Fruit fly (Drosophila melanogaster) whole organism, embryonic: ENCODE data around the gene CG12608.

ENCODE experiments used
- Bgb ChIP-seq: fragments of 200-800 bp; sonication (Bioruptor generic); IDR thresholded peaks from 2 replicates; pipeline ENCODE4 v1.3.6; 2022; ENCODE audit warnings: missing biosample characterization, missing genetic modification characterization; ENCODE audit not compliant: partially characterized antibody
- CG10565 ChIP-seq: fragments of 200-800 bp; sonication (Bioruptor generic); optimal IDR thresholded peaks from 3 replicates; lab custom pipeline; 2016; ENCODE audit warnings: missing biosample characterization, mild to moderate bottlenecking, missing genetic modification characterization
- CG15696 ChIP-seq: fragments of 200-800 bp; sonication (Bioruptor generic); optimal IDR thresholded peaks from 2 replicates; lab custom pipeline; 2019; ENCODE audit warnings: missing biosample characterization, mild to moderate bottlenecking, missing genetic modification characterization, moderate library complexity
- CG1602 ChIP-seq: fragments of 200-800 bp; sonication (Bioruptor generic); optimal IDR thresholded peaks from 3 replicates; lab custom pipeline; 2016; ENCODE audit warnings: missing biosample characterization, missing genetic modification characterization
- CG17361 ChIP-seq: fragments of 200-800 bp; sonication (Bioruptor generic); IDR thresholded peaks from 3 replicates; pipeline ENCODE4 v1.3.6; 2022; ENCODE audit warnings: missing biosample characterization, missing genetic modification characterization
- CG1792 ChIP-seq: fragments of 200-800 bp; sonication (Bioruptor generic); optimal IDR thresholded peaks from 2 replicates; lab custom pipeline; 2016; ENCODE audit warnings: missing biosample characterization, missing genetic modification characterization
- CG18619 ChIP-seq: fragments of 200-800 bp; sonication (Bioruptor generic); optimal IDR thresholded peaks from 3 replicates; lab custom pipeline; 2017; ENCODE audit warnings: missing biosample characterization, mild to moderate bottlenecking, missing genetic modification characterization
- CG2678 ChIP-seq: fragments of 200-800 bp; sonication (Bioruptor generic); optimal IDR thresholded peaks from 3 replicates; lab custom pipeline; 2019; ENCODE audit warnings: missing biosample characterization, mild to moderate bottlenecking, missing genetic modification characterization, moderate library complexity
- CG2875 ChIP-seq: fragments of 200-800 bp; sonication (Bioruptor generic); optimal IDR thresholded peaks from 2 replicates; lab custom pipeline; 2017; ENCODE audit warnings: missing biosample characterization, mild to moderate bottlenecking, missing genetic modification characterization, missing genetic modification reagents
- CG32772 ChIP-seq: fragments of 200-800 bp; sonication (Bioruptor generic); IDR thresholded peaks from 2 replicates; pipeline ENCODE4 v1.3.6; 2022; ENCODE audit warnings: missing biosample characterization, missing genetic modification characterization
- CG34376 ChIP-seq: fragments of 200-800 bp; sonication (Bioruptor generic); optimal IDR thresholded peaks from 2 replicates; lab custom pipeline; 2018; ENCODE audit warnings: missing biosample characterization, mild to moderate bottlenecking, missing genetic modification characterization
- CG4328 ChIP-seq: fragments of 200-800 bp; sonication (Bioruptor generic); optimal IDR thresholded peaks from 3 replicates; lab custom pipeline; 2017; ENCODE audit warnings: missing biosample characterization, missing genetic modification reagents, missing genetic modification characterization
- CG4617 ChIP-seq: fragments of 200-800 bp; sonication (Bioruptor generic); optimal IDR thresholded peaks from 3 replicates; lab custom pipeline; 2016; ENCODE audit warnings: missing biosample characterization, missing genetic modification characterization, borderline replicate concordance
- CG6272 ChIP-seq: fragments of 200-800 bp; sonication (Bioruptor generic); IDR thresholded peaks from 2 replicates; pipeline ENCODE4 v1.3.6; 2022; ENCODE audit warnings: missing biosample characterization, missing genetic modification characterization
- CG6791 ChIP-seq: fragments of 200-800 bp; sonication (Bioruptor generic); IDR thresholded peaks from 3 replicates; pipeline ENCODE4 v1.3.6; 2022; ENCODE audit warnings: missing biosample characterization, missing genetic modification characterization; ENCODE audit not compliant: partially characterized antibody
- CG7963 ChIP-seq: fragments of 200-800 bp; sonication (Bioruptor generic); IDR thresholded peaks from 3 replicates; pipeline ENCODE4 v1.3.6; 2022; ENCODE audit warnings: missing biosample characterization, missing genetic modification characterization; ENCODE audit not compliant: partially characterized antibody
- CG9932 ChIP-seq: fragments of 200-800 bp; sonication (Bioruptor generic); IDR thresholded peaks from 2 replicates; pipeline ENCODE4 v1.3.6; 2022; ENCODE audit warnings: missing biosample characterization, missing genetic modification characterization
- Camta ChIP-seq: fragments of 200-800 bp; sonication (Bioruptor generic); optimal IDR thresholded peaks from 2 replicates; lab custom pipeline; 2016; ENCODE audit warnings: missing biosample characterization, missing genetic modification characterization
- D19A ChIP-seq: fragments of 200-800 bp; optimal IDR thresholded peaks from 3 replicates; lab custom pipeline; 2019; ENCODE audit warnings: missing biosample characterization, mild to moderate bottlenecking, missing genetic modification characterization, moderate library complexity
- Dad ChIP-seq: fragments of 200-800 bp; sonication (Bioruptor generic); optimal IDR thresholded peaks from 3 replicates; lab custom pipeline; 2016; ENCODE audit warnings: missing biosample characterization, missing genetic modification characterization
- Dbx ChIP-seq: fragments of 200-800 bp; sonication (Bioruptor generic); IDR thresholded peaks from 3 replicates; pipeline ENCODE4 v1.3.6; 2022; ENCODE audit warnings: missing biosample characterization, missing genetic modification characterization
- Doc3 ChIP-seq: fragments of 200-800 bp; sonication (Bioruptor generic); IDR thresholded peaks from 3 replicates; pipeline ENCODE4 v1.3.6; 2022; ENCODE audit warnings: missing biosample characterization, missing genetic modification characterization; ENCODE audit not compliant: partially characterized antibody
- H2.0 ChIP-seq: fragments of 200-800 bp; sonication (Bioruptor generic); IDR thresholded peaks from 2 replicates; pipeline ENCODE4 v1.3.6; 2022; ENCODE audit warnings: missing biosample characterization, missing genetic modification characterization
- Jarid2 ChIP-seq: fragments of 200-800 bp; sonication (Bioruptor generic); optimal IDR thresholded peaks from 3 replicates; lab custom pipeline; 2017; ENCODE audit warnings: mild to moderate bottlenecking, missing biosample characterization, missing genetic modification reagents, missing genetic modification characterization
- PHDP ChIP-seq: fragments of 200-800 bp; sonication (Bioruptor generic); optimal IDR thresholded peaks from 3 replicates; lab custom pipeline; 2018; ENCODE audit warnings: missing biosample characterization, mild to moderate bottlenecking, missing genetic modification characterization, moderate library complexity
- Usf ChIP-seq: fragments of 200-800 bp; sonication (Bioruptor generic); optimal IDR thresholded peaks from 2 replicates; lab custom pipeline; 2017; ENCODE audit warnings: missing genotype, missing biosample characterization, missing genetic modification characterization
- aop ChIP-seq: fragments of 200-800 bp; sonication (Bioruptor generic); IDR thresholded peaks from 2 replicates; pipeline ENCODE4 v1.3.6; 2022; ENCODE audit warnings: missing biosample characterization, missing genetic modification characterization
- ap ChIP-seq: fragments of 200-800 bp; sonication (Bioruptor generic); IDR thresholded peaks from 2 replicates; pipeline ENCODE4 v1.3.6; 2022; ENCODE audit warnings: missing biosample characterization, missing genetic modification characterization
- ase ChIP-seq: fragments of 200-800 bp; sonication (Bioruptor generic); IDR thresholded peaks from 3 replicates; pipeline ENCODE4 v1.3.6; 2022; ENCODE audit warnings: missing biosample characterization, missing genetic modification characterization
- bcd ChIP-seq: fragments of 200-800 bp; sonication (Bioruptor generic); optimal IDR thresholded peaks from 2 replicates; lab custom pipeline; 2017; ENCODE audit warnings: missing biosample characterization, mild to moderate bottlenecking, missing genetic modification characterization
- chinmo ChIP-seq: fragments of 200-800 bp; sonication (Bioruptor generic); IDR thresholded peaks from 4 replicates; pipeline ENCODE4 v1.3.6; 2022; ENCODE audit warnings: missing biosample characterization, missing genetic modification characterization; ENCODE audit not compliant: partially characterized antibody
- corto ChIP-seq: fragments of 200-800 bp; sonication (Bioruptor generic); optimal IDR thresholded peaks from 2 replicates; lab custom pipeline; 2016; ENCODE audit warnings: missing biosample characterization, mild to moderate bottlenecking, missing genetic modification characterization, moderate library complexity
- cwo ChIP-seq: fragments of 200-800 bp; sonication (Bioruptor generic); optimal IDR thresholded peaks from 3 replicates; lab custom pipeline; 2017; ENCODE audit warnings: missing biosample characterization, missing genetic modification characterization, mild to moderate bottlenecking, moderate library complexity, missing genetic modification reagents
- dm ChIP-seq: fragments of 200-800 bp; sonication (Bioruptor generic); optimal IDR thresholded peaks from 3 replicates; lab custom pipeline; 2016; ENCODE audit warnings: missing biosample characterization, missing genetic modification characterization
- eyg ChIP-seq: fragments of 200-800 bp; sonication (Bioruptor generic); optimal IDR thresholded peaks from 3 replicates; lab custom pipeline; 2016; ENCODE audit warnings: missing biosample characterization, missing genetic modification characterization
- fd96Cb ChIP-seq: fragments of 200-800 bp; sonication (Bioruptor generic); optimal IDR thresholded peaks from 2 replicates; lab custom pipeline; 2018; ENCODE audit warnings: missing biosample characterization, mild to moderate bottlenecking, missing genetic modification characterization, moderate library complexity
- gce ChIP-seq: fragments of 200-800 bp; sonication (Bioruptor generic); IDR thresholded peaks from 3 replicates; pipeline ENCODE4 v1.3.6; 2022; ENCODE audit warnings: missing biosample characterization, missing genetic modification characterization
- kay ChIP-seq: fragments of 200-800 bp; sonication (Bioruptor generic); optimal IDR thresholded peaks from 2 replicates; lab custom pipeline; 2016; ENCODE audit warnings: missing biosample characterization, missing genetic modification characterization
- pita ChIP-seq: fragments of 200-800 bp; sonication (Bioruptor generic); optimal IDR thresholded peaks from 2 replicates; lab custom pipeline; 2017; ENCODE audit warnings: missing biosample characterization, mild to moderate bottlenecking, missing genetic modification characterization
- row ChIP-seq: fragments of 200-800 bp; sonication (Bioruptor generic); IDR thresholded peaks from 3 replicates; pipeline ENCODE4 v1.3.6; 2022; ENCODE audit warnings: missing biosample characterization, missing genetic modification characterization
- scrt ChIP-seq: fragments of 200-800 bp; sonication (Bioruptor generic); optimal IDR thresholded peaks from 2 replicates; lab custom pipeline; 2018; ENCODE audit warnings: missing biosample characterization, mild to moderate bottlenecking, missing genetic modification characterization, moderate library complexity
- sens-2 ChIP-seq: fragments of 200-800 bp; sonication (Bioruptor generic); IDR thresholded peaks from 2 replicates; pipeline ENCODE4 v1.3.6; 2022; ENCODE audit warnings: missing biosample characterization, missing genetic modification characterization
- sima ChIP-seq: fragments of 200-800 bp; sonication (Bioruptor generic); optimal IDR thresholded peaks from 2 replicates; lab custom pipeline; 2016; ENCODE audit warnings: missing biosample characterization, missing genetic modification characterization
- sna ChIP-seq: fragments of 200-800 bp; sonication (Bioruptor generic); IDR thresholded peaks from 2 replicates; pipeline ENCODE4 v1.3.6; 2022; ENCODE audit warnings: missing biosample characterization, missing genetic modification characterization; ENCODE audit not compliant: partially characterized antibody
- tgo ChIP-seq: fragments of 200-800 bp; sonication (Bioruptor generic); IDR thresholded peaks from 3 replicates; pipeline ENCODE4 v1.3.6; 2022; ENCODE audit warnings: missing biosample characterization, missing genetic modification characterization
- ttk ChIP-seq: fragments of 200-800 bp; sonication (Bioruptor generic); IDR thresholded peaks from 2 replicates; pipeline ENCODE4 v2.1.2; 2022; ENCODE audit warnings: missing biosample characterization, missing genetic modification characterization
- wek ChIP-seq: fragments of 200-800 bp; sonication (Bioruptor generic); optimal IDR thresholded peaks from 3 replicates; lab custom pipeline; 2018; ENCODE audit warnings: missing biosample characterization, mild to moderate bottlenecking, missing genetic modification characterization, moderate library complexity
- zen ChIP-seq: fragments of 200-800 bp; sonication (Bioruptor generic); optimal IDR thresholded peaks from 3 replicates; lab custom pipeline; 2018; ENCODE audit warnings: missing biosample characterization, mild to moderate bottlenecking, missing genetic modification characterization, moderate library complexity

Gene CG12608

DNA sequence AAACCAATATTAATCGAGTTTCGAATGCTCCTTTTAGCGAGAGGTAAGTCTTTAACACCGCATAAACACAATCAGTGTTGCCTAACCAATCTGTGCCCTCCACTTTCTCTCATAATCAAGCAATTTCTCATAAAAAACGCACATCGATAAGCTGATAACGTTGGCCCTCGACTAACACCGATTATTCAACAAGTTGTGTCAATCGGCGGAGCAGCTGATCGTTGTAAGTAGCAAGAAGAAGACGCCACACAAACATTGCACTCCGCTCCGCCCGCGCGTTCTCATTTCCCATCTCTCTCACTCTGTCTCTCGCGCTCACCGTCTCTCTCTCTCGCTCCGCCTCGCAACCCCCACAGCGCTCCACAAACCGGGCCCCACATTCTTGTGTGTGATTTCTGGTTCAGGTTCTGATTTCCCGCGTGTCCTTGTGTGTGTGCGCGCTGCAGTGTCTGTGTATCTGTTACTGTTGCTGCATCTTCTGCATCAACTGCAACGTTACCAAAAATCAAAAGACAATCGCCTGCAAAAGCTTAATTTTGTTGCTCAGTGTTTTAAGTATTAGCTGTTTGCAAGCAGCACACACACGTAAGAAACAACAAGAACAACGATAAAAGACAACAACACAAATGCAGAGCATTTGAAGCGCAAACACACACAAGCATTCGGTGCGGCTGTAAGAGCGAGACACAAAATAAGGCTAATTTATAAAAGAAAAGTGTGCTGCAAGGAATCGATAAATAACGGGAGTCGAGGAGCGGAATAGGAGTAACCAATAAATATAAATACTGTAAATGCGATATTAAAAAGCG lies 11.2 kb downstream of the CG12608 start, which contains the start of the genes CG9114 and HDAC6 (continued):
- TF ChIP-seq H2.0 (no peak), D19A (no peak), row (GFP tag; lab: Robert Waterston, UW) (peak; percentile 15; the same call in 1 of the 3 replicates), ttk (GFP tag; lab: Robert Waterston, UW) (peak; percentile 39; the same call in 1 of the 2 replicates), ap (GFP tag; lab: Robert Waterston, UW) (no peak), scrt (peak; percentile 87), tgo (GFP tag; lab: Robert Waterston, UW) (no peak), corto (GFP tag; lab: Kevin White, UChicago) (no peak), CG17361 (GFP tag; lab: Robert Waterston, UW) (0 out of 3 replicates have a peak, but pooled peaks have one; percentile 13), CG10565 (no peak), chinmo (peak; percentile 97), PHDP (tag; lab: Kevin White, UChicago) (no peak), CG6272 (GFP tag; lab: Robert Waterston, UW) (no peak), sna (peak; percentile 93), eyg (GFP tag; lab: Kevin White, UChicago) (no peak), cwo (GFP tag; lab: Kevin White, UChicago) (no peak), Camta (GFP tag; lab: Kevin White, UChicago) (no peak), CG7963 (GFP tag; lab: Robert Waterston, UW) (peak; percentile 77; the same call in 2 of the 3 replicates), Dad (GFP tag; lab: Kevin White, UChicago) (peak; percentile 3), zen (no peak), Jarid2 (GFP tag; lab: Kevin White, UChicago) (no peak), pita (GFP tag; lab: Kevin White, UChicago) (no peak), CG4617 (GFP tag; lab: Kevin White, UChicago) (no peak), ase (GFP tag; lab: Robert Waterston, UW) (0 out of 3 replicates have a peak, but pooled peaks have one; percentile 6), CG1602 (GFP tag; lab: Kevin White, UChicago) (no peak), sima (GFP tag; lab: Kevin White, UChicago) (no peak), wek (GFP tag; lab: Kevin White, UChicago) (no peak), Usf (GFP tag; lab: Kevin White, UChicago) (no peak), kay (GFP tag; lab: Kevin White, UChicago) (no peak), CG15696 (tag; lab: Kevin White, UChicago) (no peak), CG18619 (GFP tag; lab: Kevin White, UChicago) (no peak), CG32772 (GFP tag; lab: Robert Waterston, UW) (no peak), CG4328 (GFP tag; lab: Kevin White, UChicago) (no peak), dm (GFP tag; lab: Kevin White, UChicago) (peak; percentile 32), CG6791 (GFP tag; lab: Robert Waterston, UW) (peak; percentile 78), aop (no peak), CG2678 (no peak), Doc3 (GFP tag; lab: Robert Waterston, UW) (peak; percentile 89), Dbx (GFP tag; lab: Robert Waterston, UW) (peak; percentile 48; the same call in 1 of the 3 replicates), CG2875 (GFP tag; lab: Kevin White, UChicago) (no peak), CG34376 (GFP tag; lab: Kevin White, UChicago) (peak; percentile 19), Bgb (GFP tag; lab: Robert Waterston, UW) (peak; percentile 79), fd96Cb (no peak), bcd (GFP tag; lab: Kevin White, UChicago) (no peak), sens-2 (GFP tag; lab: Robert Waterston, UW) (0 out of 2 replicates have a peak, but pooled peaks have one; percentile 52), gce (0 out of 3 replicates have a peak, but pooled peaks have one; percentile 60), CG1792 (GFP tag; lab: Kevin White, UChicago) (no peak), CG9932 (GFP tag; lab: Robert Waterston, UW) (no peak)
